Fruit fly (Drosophila melanogaster): ENCODE measurements around the gene CG9368.

The CG9368 gene

DNA sequence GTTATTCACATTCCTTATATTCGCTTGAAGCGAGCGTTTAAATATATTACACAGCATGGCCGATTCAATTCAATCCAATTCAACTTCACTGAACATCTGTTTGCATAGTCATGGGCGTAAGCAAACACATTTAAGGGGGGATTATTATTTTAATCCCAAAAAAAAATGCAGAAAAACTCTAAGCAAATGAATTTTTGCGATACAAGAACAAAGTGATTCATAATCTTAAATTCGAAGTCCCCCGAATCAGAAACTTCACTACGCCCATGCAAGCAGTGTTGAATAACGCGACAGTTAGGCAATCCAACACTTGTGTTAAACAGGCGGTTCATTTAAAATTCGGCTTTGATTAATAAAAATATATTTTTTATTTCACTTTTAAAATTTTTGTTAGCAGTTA, 11.0 kb upstream of the CG9368 start, which contains the start of gene CG14100 (continued):
- TF ChIP-seq wdn (GFP tag; IDR thresholded peaks at IDR 0.05) (peak; percentile 100), CG17802 (tag; optimal IDR thresholded peaks at IDR 0.05) (peak; percentile 97), z (GFP tag; IDR thresholded peaks at IDR 0.05) (peak; percentile 92), oc (tag; optimal IDR thresholded peaks at IDR 0.05) (peak; percentile 100), CG10274 (GFP tag; optimal IDR thresholded peaks at IDR 0.05) (peak; percentile 98), sob (GFP tag; IDR thresholded peaks at IDR 0.05) (peak; percentile 100), amos (GFP tag; IDR thresholded peaks at IDR 0.05; ENCODE audit: partially characterized antibody) (peak; percentile 46; the same call in 1 of the 2 replicates), run (tag; optimal IDR thresholded peaks at IDR 0.05) (peak; percentile 100), CG10979 (tag; optimal IDR thresholded peaks at IDR 0.05) (peak; percentile 100), tio (GFP tag; optimal IDR thresholded peaks at IDR 0.05) (peak; percentile 100), CG11695 (GFP tag; IDR thresholded peaks at IDR 0.05) (peak; percentile 100), HHEX (GFP tag; optimal IDR thresholded peaks at IDR 0.05) (peak; percentile 100), CG9609 (GFP tag; optimal IDR thresholded peaks at IDR 0.05) (peak; percentile 100), Hand (GFP tag; optimal IDR thresholded peaks at IDR 0.05) (peak; percentile 100), Hey (tag; optimal IDR thresholded peaks at IDR 0.05) (peak; percentile 100), gcm (GFP tag; optimal IDR thresholded peaks at IDR 0.05) (peak; percentile 100), pfk (GFP tag; optimal IDR thresholded peaks at IDR 0.05) (peak; percentile 91), chn (GFP tag; optimal IDR thresholded peaks at IDR 0.05) (peak; percentile 100), gt (GFP tag; IDR thresholded peaks at IDR 0.05) (peak; percentile 100), Dp (GFP tag; optimal IDR thresholded peaks at IDR 0.05) (peak; percentile 94), CG14014 (GFP tag; IDR thresholded peaks at IDR 0.05) (peak; percentile 100), CG9215 (GFP tag; IDR thresholded peaks at IDR 0.05) (peak; percentile 100), Ravus (GFP tag; IDR thresholded peaks at IDR 0.05) (peak; percentile 100), corto (GFP tag; optimal IDR thresholded peaks at IDR 0.05) (peak; percentile 100), Gsc (GFP tag; IDR thresholded peaks at IDR 0.05) (peak; percentile 100), Sox102F (GFP tag; optimal IDR thresholded peaks at IDR 0.05) (peak; percentile 100), CG10321 (GFP tag; IDR thresholded peaks at IDR 0.05) (peak; percentile 94), lov (optimal IDR thresholded peaks at IDR 0.05) (no peak), lov (GFP tag; IDR thresholded peaks at IDR 0.05) (peak; percentile 100), Meics (GFP tag; optimal IDR thresholded peaks at IDR 0.05) (peak; percentile 100), H2.0 (GFP tag; IDR thresholded peaks at IDR 0.05) (peak; percentile 100), ranshi (GFP tag; IDR thresholded peaks at IDR 0.05) (peak; percentile 100), da (GFP tag; optimal IDR thresholded peaks at IDR 0.05) (peak; percentile 100), Sry-δ (GFP tag; optimal IDR thresholded peaks at IDR 0.05) (peak; percentile 94), kni (GFP tag; optimal IDR thresholded peaks at IDR 0.05) (peak; percentile 100), E2f2 (GFP tag; IDR thresholded peaks at IDR 0.05) (peak; percentile 100), CG9727 (GFP tag; optimal IDR thresholded peaks at IDR 0.05) (peak; percentile 100), CG12391 (tag; optimal IDR thresholded peaks at IDR 0.05) (peak; percentile 100), Dbx (GFP tag; IDR thresholded peaks at IDR 0.05) (peak; percentile 100), CG30403 (GFP tag; optimal IDR thresholded peaks at IDR 0.05) (peak; percentile 100), dmrt11E (tag; optimal IDR thresholded peaks at IDR 0.05) (peak; percentile 100), CG14050 (GFP tag; IDR thresholded peaks at IDR 0.05) (peak; percentile 100), Neu2 (GFP tag; optimal IDR thresholded peaks at IDR 0.05; ENCODE audit: borderline replicate concordance) (peak; percentile 100), hb (GFP tag; IDR thresholded peaks at IDR 0.05; ENCODE audit: partially characterized antibody) (no peak), ac (GFP tag; optimal IDR thresholded peaks at IDR 0.05) (peak; percentile 100), CG33213 (GFP tag; optimal IDR thresholded peaks at IDR 0.05) (peak; percentile 100), Antp (GFP tag; optimal IDR thresholded peaks at IDR 0.05) (peak; percentile 100), Hr51 (GFP tag; optimal IDR thresholded peaks at IDR 0.05) (peak; percentile 100), Oaz (GFP tag; IDR thresholded peaks at IDR 0.05) (peak; percentile 100), nerfin-1 (tag; optimal IDR thresholded peaks at IDR 0.05) (peak; percentile 100), bbx (GFP tag; IDR thresholded peaks at IDR 0.05; ENCODE audit: partially characterized antibody) (no peak)
